Fruit fly (Drosophila melanogaster) whole organism, embryonic: Measurements from ENCODE around the gene CG42554.

Experiments used
- BEAF-32 ChIP-seq: fragments of 200-800 bp; sonication (Bioruptor generic); optimal IDR thresholded peaks from 3 replicates; lab custom pipeline; 2017; ENCODE audit warnings: missing biosample characterization, missing genetic modification characterization, mild to moderate bottlenecking, moderate library complexity, missing genetic modification reagents
- usp ChIP-seq: fragments of >200 bp; optimal IDR thresholded peaks from 2 replicates; lab custom pipeline; 2017; ENCODE audit warnings: missing biosample characterization, missing genetic modification characterization

DNA sequence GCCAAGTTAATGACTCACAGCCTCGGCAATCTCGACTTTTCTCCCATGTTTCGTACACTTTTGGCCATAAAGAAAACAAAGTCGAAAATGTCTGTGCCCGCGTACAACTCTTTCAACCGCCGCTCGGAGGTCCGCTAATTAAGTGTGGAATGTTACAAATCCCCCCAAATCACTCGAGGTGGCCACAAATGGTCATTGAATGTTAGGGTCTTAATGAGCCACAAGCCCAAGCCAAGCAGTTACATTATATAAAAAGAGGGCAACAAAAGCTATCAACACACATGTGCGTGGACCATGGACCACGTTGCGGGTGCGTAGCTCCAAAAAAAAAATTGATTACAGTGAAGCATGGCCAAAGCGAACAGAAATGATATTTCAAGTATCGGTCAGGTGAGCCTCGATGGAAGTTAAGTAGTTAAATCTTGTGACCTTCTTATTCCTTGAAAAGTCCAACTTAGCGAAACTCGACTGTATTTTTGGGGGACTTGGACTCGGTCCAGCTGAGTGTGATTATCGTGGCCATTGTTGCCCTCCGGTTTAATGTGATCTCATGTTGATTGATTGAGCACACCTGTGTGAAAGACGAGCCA lies 16.1 kb upstream of the CG42554 start:
- TF ChIP-seq BEAF-32 (GFP tag; lab: Kevin White, UChicago) (no peak), usp (no peak)
